Worm (Caenorhabditis elegans) whole organism, L1 larva: Measurements from ENCODE around the gene pmp-1.
A peak's percentile ranks its signal among the peaks of the same experiment; 100 is the strongest.

Experiments used
- alr-1 ChIP-seq: fragments of 200-800 bp; sonication (Bioruptor generic); optimal IDR thresholded peaks from 2 replicates; lab custom pipeline; 2018; ENCODE audit warnings: borderline replicate concordance, mild to moderate bottlenecking, missing genetic modification characterization, missing compliant biosample characterization
- ama-1 ChIP-seq: fragments of 150-350 bp; optimal IDR thresholded peaks from 2 replicates; lab custom pipeline; 2014
- blmp-1 ChIP-seq: fragments of 150-350 bp; optimal IDR thresholded peaks from 2 replicates; lab custom pipeline; 2014; ENCODE audit warnings: missing biosample characterization, missing genetic modification characterization
- ceh-88 ChIP-seq: fragments of 200-800 bp; sonication (Bioruptor generic); IDR thresholded peaks from 2 replicates; pipeline ENCODE4 v1.3.6; 2022; ENCODE audit warnings: missing genetic modification characterization, missing compliant biosample characterization
- ces-1 ChIP-seq: fragments of 150-350 bp; optimal IDR thresholded peaks from 2 replicates; lab custom pipeline; 2014; ENCODE audit warnings: missing biosample characterization, missing genetic modification reagents, missing genetic modification characterization
- dsc-1 ChIP-seq: sonication (generic microtip); optimal IDR thresholded peaks from 2 replicates; lab custom pipeline; 2016; ENCODE audit warnings: mild to moderate bottlenecking, missing genetic modification characterization, missing compliant biosample characterization
- efl-1 ChIP-seq, 4 experiments: fragments of 150-350 bp; optimal IDR thresholded peaks in 3 of 4; peaks in 1 of 4; 1 replicate in 1 of 4; 2 replicates in 3 of 4; lab custom pipeline; 2014; ENCODE audit warnings: missing biosample characterization in 2 of 4, missing genetic modification characterization in 2 of 4, missing genetic modification reagents in 2 of 4
- elt-3 ChIP-seq, 6 experiments: fragments of 150-350 bp in 1 of 6; sonication (generic microtip); optimal IDR thresholded peaks; 2 replicates each; lab custom pipeline; 2017 to 2018; ENCODE audit warnings: missing biosample characterization in 6 of 6, missing genetic modification characterization in 6 of 6, inconsistent platforms in 1 of 6
- ets-5 ChIP-seq: fragments of 200-800 bp; sonication (Bioruptor generic); IDR thresholded peaks from 2 replicates; pipeline ENCODE4 v1.3.6; 2022; ENCODE audit warnings: missing genetic modification characterization, missing compliant biosample characterization
- grh-1 ChIP-seq: fragments of 200-800 bp; sonication (Bioruptor generic); IDR thresholded peaks from 2 replicates; pipeline ENCODE4 v1.3.6; 2022; ENCODE audit warnings: missing genetic modification reagents, missing genetic modification characterization, missing compliant biosample characterization
- lin-14 ChIP-seq: fragments of 200-800 bp; sonication (Bioruptor generic); optimal IDR thresholded peaks from 2 replicates; lab custom pipeline; 2018; ENCODE audit warnings: mild to moderate bottlenecking, missing genetic modification characterization, moderate library complexity, missing compliant biosample characterization
- lin-15B ChIP-seq: fragments of 150-350 bp; sonication (generic microtip); optimal IDR thresholded peaks from 3 replicates; lab custom pipeline; 2014; ENCODE audit warnings: missing biosample characterization, missing genetic modification characterization
- lsy-2 ChIP-seq, 2 experiments: fragments of 150-350 bp; optimal IDR thresholded peaks; 2 replicates each; lab custom pipeline; 2014; ENCODE audit warnings: missing biosample characterization in 2 of 2, missing genetic modification characterization in 2 of 2
- mab-9 ChIP-seq: fragments of 200-800 bp; sonication (Bioruptor generic); IDR thresholded peaks from 2 replicates; pipeline ENCODE4 v1.3.6; 2022; ENCODE audit warnings: missing genetic modification reagents, missing genetic modification characterization, missing compliant biosample characterization
- mef-2 ChIP-seq: fragments of 150-350 bp; optimal IDR thresholded peaks from 2 replicates; lab custom pipeline; 2014; ENCODE audit warnings: missing biosample characterization, missing genetic modification characterization
- mep-1 ChIP-seq: fragments of 150-350 bp; optimal IDR thresholded peaks from 2 replicates; lab custom pipeline; 2014; ENCODE audit warnings: missing biosample characterization, missing genetic modification characterization
- nhr-20 ChIP-seq: sonication (generic microtip); optimal IDR thresholded peaks from 2 replicates; lab custom pipeline; 2016; ENCODE audit warnings: mild to moderate bottlenecking, missing genetic modification characterization, missing compliant biosample characterization
- nhr-237 ChIP-seq: fragments of 150-350 bp; optimal IDR thresholded peaks from 2 replicates; lab custom pipeline; 2014; ENCODE audit warnings: missing biosample characterization, missing genetic modification characterization
- nhr-28 ChIP-seq: fragments of 150-350 bp; optimal IDR thresholded peaks from 2 replicates; lab custom pipeline; 2014; ENCODE audit warnings: missing biosample characterization, missing genetic modification characterization
- nhr-47 ChIP-seq: sonication (generic microtip); optimal IDR thresholded peaks from 2 replicates; lab custom pipeline; 2016; ENCODE audit warnings: mild to moderate bottlenecking, missing genetic modification characterization, moderate library complexity, missing compliant biosample characterization
- nhr-71 ChIP-seq: sonication (generic microtip); optimal IDR thresholded peaks from 2 replicates; lab custom pipeline; 2016; ENCODE audit warnings: mild to moderate bottlenecking, missing genetic modification characterization, moderate library complexity, missing compliant biosample characterization
- nhr-85 ChIP-seq: sonication (generic microtip); peaks from one replicate; lab custom pipeline; 2016; ENCODE audit warnings: missing genetic modification characterization, inconsistent platforms, missing compliant biosample characterization
- nhr-90 ChIP-seq: sonication (generic microtip); optimal IDR thresholded peaks from 2 replicates; lab custom pipeline; 2016; ENCODE audit warnings: mild to moderate bottlenecking, missing genetic modification characterization, missing compliant biosample characterization; ENCODE audit not compliant: poor library complexity
- snu-23 ChIP-seq: sonication (generic microtip); optimal IDR thresholded peaks from 2 replicates; lab custom pipeline; 2016; ENCODE audit warnings: missing genetic modification characterization, missing compliant biosample characterization
- sox-4 ChIP-seq: sonication (generic microtip); optimal IDR thresholded peaks from 2 replicates; lab custom pipeline; 2016; ENCODE audit warnings: missing genetic modification characterization, missing compliant biosample characterization
- sptf-1 ChIP-seq: fragments of 150-350 bp; optimal IDR thresholded peaks from 2 replicates; lab custom pipeline; 2014; ENCODE audit warnings: missing biosample characterization, missing genetic modification characterization
- swsn-7 ChIP-seq: sonication (generic microtip); optimal IDR thresholded peaks from 2 replicates; lab custom pipeline; 2016; ENCODE audit warnings: missing genetic modification characterization, missing compliant biosample characterization
- unc-86 ChIP-seq: sonication (generic microtip); optimal IDR thresholded peaks from 2 replicates; lab custom pipeline; 2016; ENCODE audit warnings: missing genetic modification characterization, missing compliant biosample characterization
- unc-98 ChIP-seq: fragments of 200-800 bp; sonication (Bioruptor generic); IDR thresholded peaks from 2 replicates; pipeline ENCODE4 v1.3.6; 2022; ENCODE audit warnings: missing genetic modification characterization, missing compliant biosample characterization
- vab-15 ChIP-seq: sonication (generic microtip); optimal IDR thresholded peaks from 2 replicates; lab custom pipeline; 2017; ENCODE audit warnings: missing genotype, mild to moderate bottlenecking, missing genetic modification characterization, missing compliant biosample characterization
- xbp-1 ChIP-seq: sonication (generic microtip); optimal IDR thresholded peaks from 2 replicates; lab custom pipeline; 2016; ENCODE audit warnings: missing genetic modification characterization, missing compliant biosample characterization
- zip-4 ChIP-seq: fragments of 200-800 bp; sonication (Bioruptor generic); optimal IDR thresholded peaks from 2 replicates; lab custom pipeline; 2018; ENCODE audit warnings: mild to moderate bottlenecking, missing genetic modification characterization, moderate library complexity, missing compliant biosample characterization
- ztf-11 ChIP-seq, 2 experiments: sonication (generic microtip); optimal IDR thresholded peaks; 2 replicates each; lab custom pipeline; 2016 to 2017; ENCODE audit warnings: missing genetic modification characterization in 2 of 2, missing biosample characterization in 1 of 2, missing compliant biosample characterization in 1 of 2
- ztf-4 ChIP-seq: fragments of 150-350 bp; optimal IDR thresholded peaks from 2 replicates; lab custom pipeline; 2014; ENCODE audit warnings: missing biosample characterization, missing genetic modification characterization

The pmp-1 gene

DNA sequence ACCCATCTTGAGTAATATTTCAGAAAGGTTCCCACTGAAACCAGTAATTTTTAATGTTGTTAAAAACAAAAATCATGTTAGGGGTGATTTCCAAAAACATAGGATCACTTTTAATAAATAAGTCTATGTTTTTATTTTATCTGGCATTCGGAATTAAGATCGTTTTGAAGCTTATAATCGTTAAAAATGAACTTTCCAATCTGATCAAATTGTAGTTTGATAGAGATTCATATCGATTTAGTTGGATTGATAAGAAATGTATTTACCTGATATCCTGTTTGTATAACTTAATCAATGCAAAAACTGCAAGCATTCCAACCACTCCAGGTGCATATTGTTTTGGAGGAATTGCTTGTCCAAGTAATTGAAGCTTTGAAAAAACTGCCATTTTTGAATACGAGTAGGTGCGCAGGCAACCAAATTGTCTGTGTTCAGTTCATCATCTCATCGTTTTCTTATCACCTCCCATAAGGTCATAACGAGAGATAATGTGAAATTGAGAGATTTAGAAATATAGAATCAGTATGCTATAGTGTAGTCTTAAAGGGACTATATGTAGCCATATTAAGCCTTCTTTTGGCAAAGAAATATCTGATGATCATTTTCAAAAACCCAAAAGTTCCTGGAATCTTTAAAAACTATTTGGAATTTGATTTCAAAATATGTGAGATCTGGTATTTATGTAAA, 3.9 kb upstream of the pmp-1 start, which contains the start of gene pmp-2 (continued):
- TF ChIP-seq nhr-47 (tag; lab: Kevin White, UChicago) (no peak), nhr-20 (tag; lab: Kevin White, UChicago) (peak; percentile 80), nhr-237 (no peak), elt-3 (tag; optimal IDR thresholded peaks at IDR 0.05; lab: Kevin White, UChicago) (peak in 2 of 6 experiments; percentile 49 to 51), nhr-71 (tag; lab: Kevin White, UChicago) (no peak)

DNA sequence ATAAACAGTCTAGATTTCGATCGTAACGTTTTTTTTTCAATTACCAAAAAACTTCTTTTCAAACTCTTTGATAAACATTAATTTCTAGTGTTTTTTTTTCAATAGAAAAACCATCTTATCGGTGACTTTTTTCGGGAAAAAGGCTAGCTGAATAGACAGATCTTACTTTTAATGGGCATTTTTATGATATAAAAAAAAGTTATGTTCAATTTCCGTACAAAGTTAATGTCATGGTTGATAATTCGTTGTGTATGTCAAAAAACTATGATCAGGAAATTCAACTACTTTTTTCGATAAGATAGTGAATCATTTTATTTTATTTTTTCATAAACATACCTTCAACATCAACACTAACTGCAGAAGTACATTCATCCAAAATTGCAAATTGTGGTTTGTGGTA, 1.0 kb upstream of the pmp-1 start:
- no peak for TF ChIP-seq nhr-20 (tag; lab: Kevin White, UChicago)
- TF ChIP-seq ces-1 (GFP tag; lab: Kevin White, UChicago), result no peak
- no peak for TF ChIP-seq zip-4 (GFP tag; lab: Kevin White, UChicago)
- no peak for TF ChIP-seq blmp-1 (tag; lab: Kevin White, UChicago)
- no peak for TF ChIP-seq unc-98 (GFP tag; lab: Robert Waterston, UW)

DNA sequence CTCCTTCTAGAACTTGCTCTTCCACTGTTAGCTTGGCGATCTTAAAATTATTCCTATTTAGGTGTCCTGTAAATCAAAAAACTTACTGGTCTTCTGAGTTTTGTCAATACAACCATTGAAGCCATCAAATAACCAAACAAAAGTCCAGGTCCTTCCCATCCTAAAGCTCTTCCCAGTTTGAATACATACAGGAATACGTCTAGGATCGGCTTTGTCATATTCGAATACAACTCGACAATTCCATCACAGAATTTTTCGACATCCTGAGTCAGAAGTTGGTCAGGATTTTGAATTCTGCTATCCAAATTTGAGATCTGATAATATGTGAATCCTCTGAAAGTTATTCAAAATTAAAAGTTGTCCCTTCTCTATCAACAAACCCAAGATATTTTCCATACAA, 1.2 kb downstream of the pmp-1 start:
- no peak for TF ChIP-seq efl-1 (optimal IDR thresholded peaks at IDR 0.05; lab: Kevin White, UChicago)
- TF ChIP-seq efl-1 (GFP tag; optimal IDR thresholded peaks at IDR 0.05 in 1 of 2; lab: Kevin White, UChicago), result peak in 1 of 2 experiments; percentile 85
- no peak for TF ChIP-seq nhr-28 (tag; lab: Kevin White, UChicago)

DNA sequence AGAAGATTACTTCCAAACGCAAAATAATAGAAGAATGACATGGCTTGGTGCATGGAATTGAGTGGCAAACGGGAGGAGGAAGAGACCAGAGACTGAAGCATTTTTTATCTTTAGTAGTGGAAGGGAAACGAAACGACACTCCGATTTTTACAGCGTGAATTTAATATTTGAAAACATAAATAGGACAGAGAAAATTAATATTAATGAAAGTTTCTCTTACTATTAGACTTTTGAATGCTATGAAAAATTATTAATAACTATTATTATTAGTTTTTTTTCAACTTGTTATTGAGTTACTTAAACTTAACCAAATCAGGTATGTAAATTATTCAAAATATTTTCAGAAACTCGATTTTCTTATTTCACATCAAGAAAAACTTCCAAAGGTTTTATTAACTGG, 3.5 kb downstream of the pmp-1 start, which contains the start of gene C44B7.7:
C44B7.7 (minus strand) TSS at position 101 of the 400 bp plus-strand sequence.
- no peak for TF ChIP-seq swsn-7 (tag; lab: Kevin White, UChicago)
- no peak for TF ChIP-seq nhr-90 (tag; lab: Kevin White, UChicago)
- TF ChIP-seq, all 84 proteins: peak for 0

DNA sequence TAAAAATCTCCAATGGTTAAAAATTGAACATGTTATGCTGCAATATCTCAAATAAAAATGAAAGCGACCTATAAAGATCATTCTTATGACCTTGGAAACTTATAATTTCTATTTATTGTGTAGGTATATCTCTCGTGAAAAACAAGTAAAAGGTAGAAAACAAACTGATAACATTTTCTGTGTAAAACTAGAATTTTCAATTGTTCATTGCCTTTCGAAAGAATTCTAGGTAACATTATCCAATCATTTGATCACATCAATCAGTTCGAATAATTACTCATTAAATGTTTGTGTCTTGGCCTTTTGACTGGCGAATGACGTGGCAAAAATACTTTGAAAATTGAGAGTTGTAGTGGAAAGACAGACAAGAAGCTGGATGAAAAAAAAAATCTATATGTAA, 5.7 kb downstream of the pmp-1 start:
- TF ChIP-seq sptf-1 (tag; lab: Kevin White, UChicago), result no peak
- TF ChIP-seq ceh-88 (GFP tag; lab: Robert Waterston, UW), result no peak
- TF ChIP-seq sox-4, result no peak
- peak; percentile 22 for TF ChIP-seq nhr-71 (tag; lab: Kevin White, UChicago)
- peak in 1 of 6 experiments; percentile 55 for TF ChIP-seq elt-3 (tag; optimal IDR thresholded peaks at IDR 0.05; lab: Kevin White, UChicago)
- peak; percentile 78 for TF ChIP-seq nhr-85 (tag; lab: Kevin White, UChicago)
- TF ChIP-seq efl-1 (optimal IDR thresholded peaks at IDR 0.05; lab: Kevin White, UChicago), result no peak
- TF ChIP-seq efl-1 (GFP tag; optimal IDR thresholded peaks at IDR 0.05 in 1 of 2; lab: Kevin White, UChicago), result no peak
- TF ChIP-seq nhr-20 (tag; lab: Kevin White, UChicago), result peak; percentile 14
- no peak for TF ChIP-seq dsc-1 (tag; lab: Kevin White, UChicago)
- peak; percentile 37 for TF ChIP-seq blmp-1 (tag; lab: Kevin White, UChicago)
- TF ChIP-seq vab-15, result peak; percentile 62
- peak; percentile 29 for TF ChIP-seq lin-14
- TF ChIP-seq grh-1 (GFP tag; lab: Robert Waterston, UW), result peak; percentile 35; the same call in 1 of the 2 replicates

DNA sequence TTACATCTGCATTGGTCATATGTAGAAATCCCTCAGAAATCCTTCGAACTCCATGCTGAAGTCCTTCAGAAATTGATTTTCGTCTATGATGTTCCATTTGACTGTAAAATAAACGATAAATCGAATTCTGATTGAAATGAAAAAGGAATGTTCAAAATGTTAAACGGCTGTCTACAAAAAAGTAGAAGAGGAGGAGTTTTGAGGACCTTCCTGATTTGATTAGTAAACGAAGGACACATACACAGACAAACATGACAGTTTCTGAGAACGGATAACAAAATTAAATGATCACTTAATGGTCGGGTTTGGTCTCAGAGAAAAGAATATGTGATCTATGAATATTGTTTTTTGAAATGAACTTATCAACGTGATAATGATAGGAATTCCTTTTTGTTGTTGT, 6.6 kb downstream of the pmp-1 start, which contains the start of gene slc-36.5:
slc-36.5 (minus strand) TSS at position 101 of the 400 bp plus-strand sequence.
- peak; percentile 13 for TF ChIP-seq lin-14
- no peak for TF ChIP-seq snu-23 (GFP tag; lab: Kevin White, UChicago)
- TF ChIP-seq elt-3 (tag; optimal IDR thresholded peaks at IDR 0.05; lab: Kevin White, UChicago), result peak in 1 of 6 experiments; percentile 53

DNA sequence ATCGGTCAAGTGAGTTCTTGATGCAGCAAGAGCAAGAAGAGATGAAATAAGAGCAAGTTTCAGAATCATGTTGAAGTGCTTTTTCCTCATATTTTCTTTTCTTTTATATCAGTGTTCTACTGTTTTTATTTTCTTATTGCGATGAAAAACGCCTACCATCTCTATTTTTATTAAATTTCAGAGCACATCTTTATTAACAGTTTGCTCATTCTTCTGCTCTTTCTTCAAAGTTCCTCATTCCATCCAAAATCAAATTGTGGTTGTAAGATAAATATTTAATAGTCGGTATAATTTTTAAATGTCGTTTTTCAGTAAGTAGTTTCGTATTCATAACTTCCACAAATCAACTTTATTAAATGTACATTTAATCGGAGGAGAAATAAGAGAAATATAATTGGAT, 11.1 kb downstream of the pmp-1 start, which contains the start of gene C44B7.5:
C44B7.5 (minus strand) TSS at position 101 of the 400 bp plus-strand sequence.
- TF ChIP-seq lin-15B (no peak), unc-98 (GFP tag; lab: Robert Waterston, UW) (no peak), mab-9 (GFP tag; lab: Robert Waterston, UW) (no peak), unc-86 (tag; lab: Kevin White, UChicago) (no peak), blmp-1 (tag; lab: Kevin White, UChicago) (no peak), mef-2 (no peak), efl-1 (optimal IDR thresholded peaks at IDR 0.05; lab: Kevin White, UChicago) (no peak), efl-1 (GFP tag; optimal IDR thresholded peaks at IDR 0.05 in 1 of 2; lab: Kevin White, UChicago) (no peak), ceh-88 (GFP tag; lab: Robert Waterston, UW) (no peak), vab-15 (no peak), xbp-1 (tag; lab: Kevin White, UChicago) (no peak), lsy-2 (tag; optimal IDR thresholded peaks at IDR 0.05; lab: Kevin White, UChicago) (no peak), ztf-11 (tag; optimal IDR thresholded peaks at IDR 0.05; lab: Kevin White, UChicago) (no peak), ztf-4 (no peak), lin-14 (no peak), ama-1 (no peak), alr-1 (tag; lab: Kevin White, UChicago) (no peak), zip-4 (GFP tag; lab: Kevin White, UChicago) (no peak), ets-5 (GFP tag; lab: Robert Waterston, UW) (no peak), elt-3 (tag; optimal IDR thresholded peaks at IDR 0.05; lab: Kevin White, UChicago) (no peak), mep-1 (tag; lab: Kevin White, UChicago) (no peak)
- TF ChIP-seq, all 84 proteins: peak for 0
